Fruit fly (Drosophila melanogaster) whole organism, embryonic: ENCODE results near the gene Cep164.
A peak's percentile ranks its signal among the peaks of the same experiment; 100 is the strongest.

Source experiments
- Atf3 ChIP-seq: fragments of 200-800 bp; sonication (Bioruptor generic); optimal IDR thresholded peaks from 3 replicates; lab custom pipeline; 2016; ENCODE audit warnings: missing biosample characterization, missing genetic modification characterization
- Blimp-1 ChIP-seq: fragments of 200-800 bp; sonication (Bioruptor generic); optimal IDR thresholded peaks from 3 replicates; lab custom pipeline; 2018; ENCODE audit warnings: missing biosample characterization, missing genetic modification characterization, mild to moderate bottlenecking, moderate library complexity, missing genetic modification reagents
- CG10366 ChIP-seq: fragments of 200-800 bp; sonication (Bioruptor generic); IDR thresholded peaks from 2 replicates; pipeline ENCODE4 v1.3.6; 2022; ENCODE audit warnings: missing biosample characterization, missing genetic modification characterization
- CG10543 ChIP-seq: fragments of 200-800 bp; sonication (Bioruptor generic); optimal IDR thresholded peaks from 3 replicates; lab custom pipeline; 2017; ENCODE audit warnings: missing biosample characterization, mild to moderate bottlenecking, missing genetic modification characterization, moderate library complexity
- CG12071 ChIP-seq: fragments of 200-800 bp; sonication (Bioruptor generic); optimal IDR thresholded peaks from 3 replicates; lab custom pipeline; 2018; ENCODE audit warnings: missing biosample characterization, mild to moderate bottlenecking, missing genetic modification characterization
- CG15514 ChIP-seq: fragments of 200-800 bp; sonication (Bioruptor generic); optimal IDR thresholded peaks from 3 replicates; lab custom pipeline; 2017; ENCODE audit warnings: missing biosample characterization, missing genetic modification characterization, mild to moderate bottlenecking, moderate library complexity, missing genetic modification reagents
- CG16863 ChIP-seq: fragments of 200-800 bp; sonication (Bioruptor generic); optimal IDR thresholded peaks from 3 replicates; lab custom pipeline; 2016; ENCODE audit warnings: missing biosample characterization, missing genetic modification characterization
- CG17186 ChIP-seq: fragments of 200-800 bp; sonication (Bioruptor generic); optimal IDR thresholded peaks from 3 replicates; lab custom pipeline; 2017; ENCODE audit warnings: missing biosample characterization, missing genetic modification reagents, missing genetic modification characterization
- CG17912 ChIP-seq: fragments of 200-800 bp; sonication (Bioruptor generic); optimal IDR thresholded peaks from 2 replicates; lab custom pipeline; 2018; ENCODE audit warnings: missing biosample characterization, mild to moderate bottlenecking, missing genetic modification characterization
- CG1792 ChIP-seq: fragments of 200-800 bp; sonication (Bioruptor generic); optimal IDR thresholded peaks from 2 replicates; lab custom pipeline; 2016; ENCODE audit warnings: missing biosample characterization, missing genetic modification characterization
- CG18599 ChIP-seq: fragments of 200-800 bp; sonication (Bioruptor generic); optimal IDR thresholded peaks from 3 replicates; lab custom pipeline; 2017; ENCODE audit warnings: missing biosample characterization, missing genetic modification characterization, mild to moderate bottlenecking, moderate library complexity, missing genetic modification reagents
- CG2875 ChIP-seq: fragments of 200-800 bp; sonication (Bioruptor generic); optimal IDR thresholded peaks from 2 replicates; lab custom pipeline; 2017; ENCODE audit warnings: missing biosample characterization, mild to moderate bottlenecking, missing genetic modification characterization, missing genetic modification reagents
- CG32772 ChIP-seq: fragments of 200-800 bp; sonication (Bioruptor generic); IDR thresholded peaks from 2 replicates; pipeline ENCODE4 v1.3.6; 2022; ENCODE audit warnings: missing biosample characterization, missing genetic modification characterization
- CG43689 ChIP-seq: fragments of 200-800 bp; sonication (Bioruptor generic); IDR thresholded peaks from 2 replicates; pipeline ENCODE4 v1.3.6; 2022; ENCODE audit warnings: missing biosample characterization, missing genetic modification characterization
- CG4617 ChIP-seq: fragments of 200-800 bp; sonication (Bioruptor generic); optimal IDR thresholded peaks from 3 replicates; lab custom pipeline; 2016; ENCODE audit warnings: missing biosample characterization, missing genetic modification characterization, borderline replicate concordance
- CG6254 ChIP-seq: fragments of 200-800 bp; sonication (Bioruptor generic); optimal IDR thresholded peaks from 3 replicates; lab custom pipeline; 2017; ENCODE audit warnings: mild to moderate bottlenecking, missing biosample characterization, missing genetic modification reagents, missing genetic modification characterization
- CG6689 ChIP-seq: fragments of 200-800 bp; sonication (Bioruptor generic); IDR thresholded peaks from 2 replicates; pipeline ENCODE4 v1.3.6; 2022; ENCODE audit warnings: missing biosample characterization, missing genetic modification characterization
- CG6813 ChIP-seq: fragments of 200-800 bp; sonication (Bioruptor generic); optimal IDR thresholded peaks from 2 replicates; lab custom pipeline; 2017; ENCODE audit warnings: missing biosample characterization, missing genetic modification characterization, mild to moderate bottlenecking, moderate library complexity, missing genetic modification reagents
- CG8924 ChIP-seq: fragments of 200-800 bp; optimal IDR thresholded peaks from 3 replicates; lab custom pipeline; 2019; ENCODE audit warnings: missing biosample characterization, mild to moderate bottlenecking, missing genetic modification characterization, moderate library complexity
- CG9797 ChIP-seq: fragments of 200-800 bp; sonication (Bioruptor generic); optimal IDR thresholded peaks from 3 replicates; lab custom pipeline; 2018; ENCODE audit warnings: missing biosample characterization, mild to moderate bottlenecking, missing genetic modification characterization
- CoRest ChIP-seq: fragments of 200-800 bp; sonication (Bioruptor generic); optimal IDR thresholded peaks from 3 replicates; lab custom pipeline; 2018; ENCODE audit warnings: missing biosample characterization, mild to moderate bottlenecking, missing genetic modification characterization, moderate library complexity
- D19B ChIP-seq: fragments of 200-800 bp; sonication (Bioruptor generic); optimal IDR thresholded peaks from 2 replicates; lab custom pipeline; 2017; ENCODE audit warnings: missing biosample characterization, mild to moderate bottlenecking, missing genetic modification characterization
- Dref ChIP-seq: fragments of 200-800 bp; sonication (Bioruptor generic); IDR thresholded peaks from 2 replicates; pipeline ENCODE4 v1.3.6; 2022; ENCODE audit warnings: missing biosample characterization, missing genetic modification characterization
- HLHmδ ChIP-seq: fragments of 200-800 bp; sonication (Bioruptor generic); optimal IDR thresholded peaks from 2 replicates; lab custom pipeline; 2018; ENCODE audit warnings: missing biosample characterization, mild to moderate bottlenecking, missing genetic modification characterization, moderate library complexity
- Hey ChIP-seq: fragments of 200-800 bp; sonication (Bioruptor generic); optimal IDR thresholded peaks from 3 replicates; lab custom pipeline; 2018; ENCODE audit warnings: missing biosample characterization, mild to moderate bottlenecking, missing genetic modification characterization
- Hr39 ChIP-seq: fragments of >200 bp; optimal IDR thresholded peaks from 2 replicates; lab custom pipeline; 2017
- Kr ChIP-seq: fragments of 200-800 bp; sonication (Bioruptor generic); optimal IDR thresholded peaks from 2 replicates; lab custom pipeline; 2017; ENCODE audit warnings: missing biosample characterization, mild to moderate bottlenecking, missing genetic modification characterization
- MESR4 ChIP-seq: fragments of 200-800 bp; sonication (Bioruptor generic); optimal IDR thresholded peaks from 2 replicates; lab custom pipeline; 2018; ENCODE audit warnings: missing biosample characterization, mild to moderate bottlenecking, missing genetic modification characterization, moderate library complexity
- Pdp1 ChIP-seq, 2 experiments: fragments of 200-800 bp; sonication (Bioruptor generic); optimal IDR thresholded peaks; 3 replicates each; lab custom pipeline; 2016; ENCODE audit warnings: missing biosample characterization in 2 of 2, missing genetic modification characterization in 2 of 2, mild to moderate bottlenecking in 1 of 2, moderate library complexity in 1 of 2
- Stat92E ChIP-seq, 3 experiments: fragments of >200 bp in 2 of 3; fragments of 200-800 bp in 1 of 3; sonication (Bioruptor generic) in 1 of 3; optimal IDR thresholded peaks; 2 replicates each; lab custom pipeline; 2017 to 2019; ENCODE audit warnings: missing biosample characterization in 3 of 3, missing genetic modification characterization in 3 of 3, mild to moderate bottlenecking in 1 of 3, moderate library complexity in 1 of 3
- Xrp1 ChIP-seq: fragments of 200-800 bp; sonication (Bioruptor generic); IDR thresholded peaks from 2 replicates; pipeline ENCODE4 v1.3.6; 2022; ENCODE audit warnings: missing biosample characterization, missing genetic modification characterization
- crc ChIP-seq: fragments of 200-800 bp; sonication (Bioruptor generic); optimal IDR thresholded peaks from 2 replicates; lab custom pipeline; 2016; ENCODE audit warnings: missing biosample characterization, missing genetic modification characterization
- croc ChIP-seq: fragments of 200-800 bp; sonication (Bioruptor generic); conservative IDR thresholded peaks from 3 replicates; pipeline ENCODE4 v1.3.6; 2022; ENCODE audit warnings: missing biosample characterization, missing genetic modification characterization
- fd96Cb ChIP-seq: fragments of 200-800 bp; sonication (Bioruptor generic); optimal IDR thresholded peaks from 2 replicates; lab custom pipeline; 2018; ENCODE audit warnings: missing biosample characterization, mild to moderate bottlenecking, missing genetic modification characterization, moderate library complexity
- gfzf ChIP-seq: fragments of 200-800 bp; sonication (Bioruptor generic); optimal IDR thresholded peaks from 2 replicates; lab custom pipeline; 2016; ENCODE audit warnings: missing biosample characterization, mild to moderate bottlenecking, missing genetic modification characterization, moderate library complexity
- hb ChIP-seq: fragments of 200-800 bp; sonication (Bioruptor generic); IDR thresholded peaks from 3 replicates; pipeline ENCODE4 v1.3.6; 2022; ENCODE audit warnings: missing biosample characterization, missing genetic modification characterization; ENCODE audit not compliant: partially characterized antibody
- her ChIP-seq: fragments of 200-800 bp; sonication (Bioruptor generic); optimal IDR thresholded peaks from 2 replicates; lab custom pipeline; 2016; ENCODE audit warnings: missing biosample characterization, missing genetic modification characterization
- insv ChIP-seq, 2 experiments: fragments of 200-800 bp; sonication (Bioruptor generic); optimal IDR thresholded peaks; 3 replicates each; lab custom pipeline; 2016 to 2018; ENCODE audit warnings: missing biosample characterization in 2 of 2, missing genetic modification characterization in 2 of 2
- inv ChIP-seq: fragments of 200-800 bp; sonication (Bioruptor generic); IDR thresholded peaks from 2 replicates; pipeline ENCODE4 v1.3.6; 2022; ENCODE audit warnings: missing biosample characterization, missing genetic modification characterization; ENCODE audit not compliant: partially characterized antibody
- nerfin-1 ChIP-seq: fragments of 200-800 bp; sonication (Bioruptor generic); optimal IDR thresholded peaks from 3 replicates; lab custom pipeline; 2019; ENCODE audit warnings: missing biosample characterization, mild to moderate bottlenecking, missing genetic modification characterization, moderate library complexity
- nmo ChIP-seq: fragments of 200-800 bp; sonication (Bioruptor generic); optimal IDR thresholded peaks from 2 replicates; lab custom pipeline; 2018; ENCODE audit warnings: missing biosample characterization, mild to moderate bottlenecking, missing genetic modification characterization, moderate library complexity
- pan ChIP-seq, 4 experiments: fragments of >200 bp in 3 of 4; fragments of 200-800 bp in 1 of 4; sonication (Bioruptor generic) in 1 of 4; optimal IDR thresholded peaks in 3 of 4; IDR thresholded peaks in 1 of 4; 2 replicates each; pipeline versions ENCODE4 v1.3.6 to Lab custom; 2017 to 2022; ENCODE audit warnings: missing biosample characterization in 2 of 4, missing genetic modification characterization in 2 of 4, mixed read lengths in 1 of 4
- pzg ChIP-seq: fragments of 200-800 bp; sonication (Bioruptor generic); optimal IDR thresholded peaks from 3 replicates; lab custom pipeline; 2018; ENCODE audit warnings: missing biosample characterization, mild to moderate bottlenecking, missing genetic modification characterization, moderate library complexity
- rib ChIP-seq: fragments of 200-800 bp; sonication (Bioruptor generic); IDR thresholded peaks from 2 replicates; pipeline ENCODE4 v1.3.6; 2022; ENCODE audit warnings: missing biosample characterization, missing genetic modification characterization
- row ChIP-seq: fragments of 200-800 bp; sonication (Bioruptor generic); IDR thresholded peaks from 3 replicates; pipeline ENCODE4 v1.3.6; 2022; ENCODE audit warnings: missing biosample characterization, missing genetic modification characterization
- sens ChIP-seq: fragments of 200-800 bp; sonication (Bioruptor generic); peaks from one replicate; lab custom pipeline; 2016; ENCODE audit warnings: missing biosample characterization, missing genetic modification characterization
- sr ChIP-seq: fragments of 200-800 bp; sonication (Bioruptor generic); IDR thresholded peaks from 3 replicates; pipeline ENCODE4 v1.3.6; 2022; ENCODE audit warnings: missing biosample characterization, missing genetic modification characterization
- unc-4 ChIP-seq: fragments of 200-800 bp; sonication (Bioruptor generic); IDR thresholded peaks from 2 replicates; pipeline ENCODE4 v1.3.6; 2022; ENCODE audit warnings: missing biosample characterization, missing genetic modification characterization; ENCODE audit not compliant: partially characterized antibody
- zfh1 ChIP-seq: fragments of 200-800 bp; sonication (Bioruptor generic); IDR thresholded peaks from 3 replicates; pipeline ENCODE4 v1.3.6; 2022; ENCODE audit warnings: missing biosample characterization, missing genetic modification characterization

Gene Cep164

dm6 chrX:15934226-15934547 lies 48.6 kb downstream of the Cep164 start (continued):
- no peak for TF ChIP-seq Hey
- peak; percentile 7 for TF ChIP-seq pzg (GFP tag; lab: Kevin White, UChicago)
- TF ChIP-seq fd96Cb, result no peak
- no peak for TF ChIP-seq CG15514 (GFP tag; lab: Kevin White, UChicago)
- no peak for TF ChIP-seq pan (optimal IDR thresholded peaks at IDR 0.05; lab: Kevin White, UChicago)
- peak in 1 of 2 experiments; percentile 32 for TF ChIP-seq pan (GFP tag; optimal IDR thresholded peaks at IDR 0.05 in 1 of 2, IDR thresholded peaks at IDR 0.05 in 1 of 2)
- TF ChIP-seq Pdp1 (GFP tag; optimal IDR thresholded peaks at IDR 0.05; lab: Kevin White, UChicago), result peak in 1 of 2 experiments; percentile 57
- no peak for TF ChIP-seq CG4617
- TF ChIP-seq CG32772 (GFP tag; lab: Robert Waterston, UW), result no peak
- no peak for TF ChIP-seq rib
- no peak for TF ChIP-seq CG8924 (tag; lab: Kevin White, UChicago)
- peak; percentile 49 for TF ChIP-seq sens (GFP tag; lab: Kevin White, UChicago)
- no peak for TF ChIP-seq croc
- no peak for TF ChIP-seq CG6254 (GFP tag; lab: Kevin White, UChicago)
- no peak for TF ChIP-seq CG16863 (GFP tag; lab: Kevin White, UChicago)
- no peak for TF ChIP-seq crc (GFP tag; lab: Kevin White, UChicago)
- TF ChIP-seq CG10366 (GFP tag; lab: Robert Waterston, UW), result no peak
- TF ChIP-seq CG10543 (GFP tag; lab: Kevin White, UChicago), result no peak
- TF ChIP-seq CG6813 (GFP tag; lab: Kevin White, UChicago), result no peak
- TF ChIP-seq unc-4 (GFP tag; lab: Robert Waterston, UW), result no peak
- no peak for TF ChIP-seq her (GFP tag; lab: Kevin White, UChicago)
- no peak for TF ChIP-seq CoRest
- no peak for TF ChIP-seq CG1792 (GFP tag; lab: Kevin White, UChicago)
- TF ChIP-seq insv (GFP tag; optimal IDR thresholded peaks at IDR 0.05; lab: Kevin White, UChicago), result no peak
- no peak for TF ChIP-seq sr (GFP tag; lab: Robert Waterston, UW)
- peak; percentile 12 for TF ChIP-seq nmo (GFP tag; lab: Kevin White, UChicago)
- no peak for TF ChIP-seq nerfin-1
- TF ChIP-seq Hr39 (lab: Kevin White, UChicago), result no peak
- no peak for TF ChIP-seq Blimp-1 (GFP tag; lab: Kevin White, UChicago)
- TF ChIP-seq Xrp1 (GFP tag; lab: Robert Waterston, UW), result peak; percentile 12; the same call in 1 of the 2 replicates
- no peak for TF ChIP-seq CG18599 (GFP tag; lab: Kevin White, UChicago)
- 0 out of 2 replicates have a peak, but pooled peaks have one; percentile 36 for TF ChIP-seq Dref (GFP tag; lab: Robert Waterston, UW)
- no peak for TF ChIP-seq CG43689 (GFP tag; lab: Robert Waterston, UW)
- TF ChIP-seq zfh1 (GFP tag; lab: Robert Waterston, UW), result no peak
- TF ChIP-seq Kr (GFP tag; lab: Kevin White, UChicago), result no peak
- no peak for TF ChIP-seq CG2875 (GFP tag; lab: Kevin White, UChicago)
- TF ChIP-seq CG9797, result no peak
- TF ChIP-seq hb, result no peak

- TF ChIP-seq CG17912 (no peak), gfzf (GFP tag; lab: Kevin White, UChicago) (peak; percentile 62), HLHmδ (GFP tag; lab: Kevin White, UChicago) (no peak), CG6689 (GFP tag; lab: Robert Waterston, UW) (no peak), inv (GFP tag; lab: Robert Waterston, UW) (peak; percentile 30; the same call in 1 of the 2 replicates), MESR4 (GFP tag; lab: Kevin White, UChicago) (peak; percentile 40), CG12071 (GFP tag; lab: Kevin White, UChicago) (no peak), her (GFP tag; lab: Kevin White, UChicago) (peak; percentile 2), Stat92E (GFP tag; optimal IDR thresholded peaks at IDR 0.05; lab: Kevin White, UChicago) (no peak), CG17186 (GFP tag; lab: Kevin White, UChicago) (no peak), D19B (GFP tag; lab: Kevin White, UChicago) (peak; percentile 56), pzg (GFP tag; lab: Kevin White, UChicago) (peak; percentile 32), Atf3 (GFP tag; lab: Kevin White, UChicago) (no peak), row (peak; percentile 54)
Observed at dm6 chrX:15933504-15934225, 49.1 kb downstream of the Cep164 start, which contains the start of gene Ranbp16. Gene Ranbp16 (minus strand): TSS chrX:15933867.
